Fruit fly (Drosophila melanogaster): Measurements from ENCODE around the gene CG1394.

DNA sequence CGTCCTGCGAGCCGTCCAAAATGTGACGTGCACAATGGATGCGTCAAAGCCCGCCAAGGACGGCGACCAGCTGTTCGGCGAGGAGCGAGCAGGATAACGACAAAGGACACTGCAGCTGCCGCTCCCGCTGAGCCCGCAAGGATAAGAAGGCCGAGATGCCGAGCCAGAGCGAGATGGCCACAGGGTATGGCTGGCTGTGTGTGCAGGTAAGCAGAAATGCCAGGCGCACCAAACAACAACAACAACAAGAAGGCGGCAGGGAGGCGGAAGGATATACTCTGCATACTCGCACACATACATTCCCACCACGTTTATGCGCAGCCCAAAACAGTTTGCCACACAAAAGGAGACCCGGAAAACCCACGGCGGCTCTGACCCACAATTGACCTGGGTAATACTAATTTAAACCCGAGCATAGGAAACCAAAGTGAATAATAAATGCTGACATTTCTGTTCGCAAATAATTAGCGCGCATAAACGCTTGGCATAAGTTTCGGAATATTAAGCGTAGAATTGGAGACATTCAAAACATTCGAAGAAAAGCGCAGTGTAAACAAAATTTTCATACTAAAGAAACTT is 23.8 kb downstream of the CG1394 start:
- TF ChIP-seq CG14711 (tag; optimal IDR thresholded peaks at IDR 0.05) (peak; percentile 59), Mnt (GFP tag; optimal IDR thresholded peaks at IDR 0.05) (no peak), CG5204 (GFP tag; optimal IDR thresholded peaks at IDR 0.05) (peak; percentile 24), toe (GFP tag; optimal IDR thresholded peaks at IDR 0.05) (no peak), Hr96 (GFP tag; optimal IDR thresholded peaks at IDR 0.05) (no peak), CG1620 (GFP tag; optimal IDR thresholded peaks at IDR 0.05) (no peak), bab1 (GFP tag; optimal IDR thresholded peaks at IDR 0.05) (peak; percentile 38), CG33017 (tag; optimal IDR thresholded peaks at IDR 0.05) (peak; percentile 63), Clk (GFP tag; optimal IDR thresholded peaks at IDR 0.05) (no peak)
